Worm (Caenorhabditis elegans): Measurements from ENCODE around the gene wrt-4.

ce11 chrX:15766861-15767260 lies 9.8 kb upstream of the wrt-4 start:
- TF ChIP-seq cog-1 (tag; optimal IDR thresholded peaks at IDR 0.05) (no peak), ztf-23 (GFP tag; IDR thresholded peaks at IDR 0.05) (no peak), tab-1 (GFP tag; IDR thresholded peaks at IDR 0.05) (no peak), med-1 (GFP tag; optimal IDR thresholded peaks at IDR 0.05; ENCODE audit: insufficient read depth) (no peak), ztf-29 (GFP tag; IDR thresholded peaks at IDR 0.05) (no peak)
